Worm (Caenorhabditis elegans) whole organism, young adult: ENCODE measurements around the gene clec-163.
A peak's percentile ranks its signal among the peaks of the same experiment; 100 is the strongest.

Source experiments
- B0261.1 ChIP-seq: sonication (generic microtip); optimal IDR thresholded peaks from 2 replicates; lab custom pipeline; 2016; ENCODE audit warnings: mild to moderate bottlenecking, missing genetic modification characterization, moderate library complexity, missing compliant biosample characterization
- C06A6.2 ChIP-seq: fragments of 200-800 bp; sonication (Bioruptor generic); conservative IDR thresholded peaks from 2 replicates; pipeline ENCODE4 v1.3.6; 2022; ENCODE audit warnings: missing genetic modification characterization, missing compliant biosample characterization
- F22D6.2 ChIP-seq: sonication (generic microtip); optimal IDR thresholded peaks from 2 replicates; lab custom pipeline; 2016; ENCODE audit warnings: mild to moderate bottlenecking, missing genetic modification characterization, missing compliant biosample characterization
- F39B2.1 ChIP-seq: fragments of 200-800 bp; sonication (Bioruptor generic); IDR thresholded peaks from 2 replicates; pipeline ENCODE4 v1.3.6; 2022; ENCODE audit warnings: missing genetic modification reagents, missing genetic modification characterization, missing compliant biosample characterization
- F52B5.7 ChIP-seq: sonication (generic microtip); optimal IDR thresholded peaks from 2 replicates; lab custom pipeline; 2016; ENCODE audit warnings: mild to moderate bottlenecking, missing genetic modification characterization, missing compliant biosample characterization
- Y53F4B.3 ChIP-seq: fragments of 200-800 bp; sonication (Bioruptor generic); IDR thresholded peaks from 2 replicates; pipeline ENCODE4 v1.3.6; 2022; ENCODE audit warnings: missing genetic modification reagents, missing genetic modification characterization, missing compliant biosample characterization
- ZK185.1 ChIP-seq: sonication (generic microtip); optimal IDR thresholded peaks from 2 replicates; lab custom pipeline; 2016; ENCODE audit warnings: mild to moderate bottlenecking, missing genetic modification characterization, missing compliant biosample characterization; ENCODE audit not compliant: poor library complexity, severe bottlenecking
- aptf-2 ChIP-seq: fragments of 200-800 bp; sonication (Bioruptor generic); conservative IDR thresholded peaks from 2 replicates; pipeline ENCODE4 v1.3.6; 2022; ENCODE audit warnings: missing genetic modification reagents, missing genetic modification characterization, missing compliant biosample characterization
- atf-7 ChIP-seq: sonication (generic microtip); optimal IDR thresholded peaks from 2 replicates; lab custom pipeline; 2017; ENCODE audit warnings: mild to moderate bottlenecking, missing genetic modification characterization, missing compliant biosample characterization
- attf-5 ChIP-seq: fragments of 200-800 bp; sonication (Bioruptor generic); optimal IDR thresholded peaks from 2 replicates; lab custom pipeline; 2018; ENCODE audit warnings: mild to moderate bottlenecking, missing genetic modification characterization, missing compliant biosample characterization
- cebp-1 ChIP-seq, 2 experiments: fragments of 200-800 bp in 1 of 2; sonication (Bioruptor generic) in 1 of 2; sonication (generic microtip) in 1 of 2; IDR thresholded peaks in 1 of 2; optimal IDR thresholded peaks in 1 of 2; 2 replicates each; pipeline versions ENCODE4 v1.3.6 to Lab custom; 2017 to 2022; ENCODE audit warnings: missing compliant biosample characterization in 2 of 2, missing genetic modification characterization in 2 of 2, mild to moderate bottlenecking in 1 of 2, missing genetic modification reagents in 1 of 2, moderate library complexity in 1 of 2
- ceh-100 ChIP-seq: fragments of 200-800 bp; sonication (Bioruptor generic); IDR thresholded peaks from 2 replicates; pipeline ENCODE4 v1.3.6; 2022; ENCODE audit warnings: missing genetic modification reagents, missing genetic modification characterization, missing compliant biosample characterization
- efl-1 ChIP-seq: fragments of 150-350 bp; optimal IDR thresholded peaks from 2 replicates; lab custom pipeline; 2014; ENCODE audit warnings: missing biosample characterization, missing genetic modification reagents, missing genetic modification characterization
- egl-44 ChIP-seq: fragments of 200-800 bp; sonication (Bioruptor generic); IDR thresholded peaks from 2 replicates; pipeline ENCODE4 v1.3.6; 2022; ENCODE audit warnings: missing genetic modification reagents, missing genetic modification characterization, missing compliant biosample characterization
- egrh-3 ChIP-seq: fragments of 200-800 bp; sonication (Bioruptor generic); IDR thresholded peaks from 2 replicates; pipeline ENCODE4 v1.3.6; 2022; ENCODE audit warnings: missing genetic modification reagents, missing genetic modification characterization, missing compliant biosample characterization
- him-1 ChIP-seq: sonication (generic microtip); optimal IDR thresholded peaks from 2 replicates; lab custom pipeline; 2016; ENCODE audit warnings: missing genotype, missing genetic modification reagents, missing genetic modification characterization, missing compliant biosample characterization
- hlh-26 ChIP-seq: fragments of 200-800 bp; sonication (Bioruptor generic); conservative IDR thresholded peaks from 2 replicates; pipeline ENCODE4 v1.3.6; 2022; ENCODE audit warnings: missing genetic modification reagents, missing genetic modification characterization, missing compliant biosample characterization
- hmg-1.2 ChIP-seq: fragments of 200-800 bp; sonication (Bioruptor generic); IDR thresholded peaks from 2 replicates; pipeline ENCODE4 v1.3.6; 2022; ENCODE audit warnings: missing genetic modification reagents, missing genetic modification characterization, missing compliant biosample characterization
- hsf-1 ChIP-seq: fragments of 200-800 bp; sonication (Bioruptor generic); IDR thresholded peaks from 2 replicates; pipeline ENCODE4 v1.3.6; 2022; ENCODE audit warnings: missing genetic modification reagents, missing genetic modification characterization, missing compliant biosample characterization
- lin-35 ChIP-seq, 3 experiments: fragments of 150-350 bp in 2 of 3; sonication (generic microtip) in 1 of 3; optimal IDR thresholded peaks; 2 replicates each; lab custom pipeline; 2014 to 2018; ENCODE audit warnings: missing biosample characterization in 3 of 3, missing genetic modification characterization in 3 of 3, missing genetic modification reagents in 3 of 3
- lin-40 ChIP-seq: sonication (generic microtip); optimal IDR thresholded peaks from 2 replicates; lab custom pipeline; 2016; ENCODE audit warnings: missing genetic modification characterization, mild to moderate bottlenecking, missing compliant biosample characterization, missing genotype, missing genetic modification reagents
- lin-54 ChIP-seq: fragments of 200-800 bp; sonication (Bioruptor generic); optimal IDR thresholded peaks from 2 replicates; lab custom pipeline; 2018; ENCODE audit warnings: mild to moderate bottlenecking, missing genetic modification characterization, missing compliant biosample characterization
- lir-1 ChIP-seq: fragments of 200-800 bp; sonication (Bioruptor generic); conservative IDR thresholded peaks from 2 replicates; pipeline ENCODE4 v1.3.6; 2022; ENCODE audit warnings: missing genetic modification reagents, missing genetic modification characterization, missing compliant biosample characterization
- lsl-1 ChIP-seq: fragments of 200-800 bp; sonication (Bioruptor generic); optimal IDR thresholded peaks from 2 replicates; lab custom pipeline; 2018; ENCODE audit warnings: mild to moderate bottlenecking, missing genetic modification characterization, moderate library complexity, missing compliant biosample characterization
- madf-10 ChIP-seq: sonication (generic microtip); optimal IDR thresholded peaks from 2 replicates; lab custom pipeline; 2016; ENCODE audit warnings: mild to moderate bottlenecking, missing genetic modification characterization, missing compliant biosample characterization
- madf-8 ChIP-seq: fragments of 200-800 bp; sonication (Bioruptor generic); conservative IDR thresholded peaks from 2 replicates; pipeline ENCODE4 v1.3.6; 2022; ENCODE audit warnings: missing genetic modification reagents, missing genetic modification characterization, missing compliant biosample characterization
- mcd-1 ChIP-seq: fragments of 200-800 bp; sonication (Bioruptor generic); IDR thresholded peaks from 2 replicates; pipeline ENCODE4 v1.3.6; 2022; ENCODE audit warnings: missing genetic modification reagents, missing genetic modification characterization, missing compliant biosample characterization
- mes-4 ChIP-seq: sonication (generic microtip); optimal IDR thresholded peaks from 2 replicates; lab custom pipeline; 2016; ENCODE audit warnings: missing genotype, missing genetic modification characterization, missing compliant biosample characterization
- nfyb-1 ChIP-seq: fragments of 200-800 bp; sonication (Bioruptor generic); IDR thresholded peaks from 2 replicates; pipeline ENCODE4 v1.3.6; 2022; ENCODE audit warnings: missing genetic modification reagents, missing genetic modification characterization, missing compliant biosample characterization
- nhr-80 ChIP-seq: sonication (generic microtip); optimal IDR thresholded peaks from 2 replicates; lab custom pipeline; 2016; ENCODE audit warnings: missing genetic modification characterization, missing compliant biosample characterization
- rcor-1 ChIP-seq: fragments of 200-800 bp; sonication (Bioruptor generic); IDR thresholded peaks from 2 replicates; pipeline ENCODE4 v1.3.6; 2022; ENCODE audit warnings: missing genetic modification reagents, missing genetic modification characterization, missing compliant biosample characterization
- repo-1 ChIP-seq: sonication (generic microtip); optimal IDR thresholded peaks from 2 replicates; lab custom pipeline; 2017; ENCODE audit warnings: mild to moderate bottlenecking, missing genetic modification characterization, missing compliant biosample characterization
- sea-2 ChIP-seq: fragments of 200-800 bp; sonication (Bioruptor generic); IDR thresholded peaks from 2 replicates; pipeline ENCODE4 v1.3.6; 2022; ENCODE audit warnings: missing genetic modification characterization, missing compliant biosample characterization
- snpc-1.1 ChIP-seq: sonication (generic microtip); optimal IDR thresholded peaks from 2 replicates; lab custom pipeline; 2017; ENCODE audit warnings: missing genetic modification characterization, mild to moderate bottlenecking, missing compliant biosample characterization, antibody characterized with exemption, moderate library complexity, missing genotype, missing genetic modification reagents; ENCODE audit not compliant: insufficient read depth
- snpc-1.3 ChIP-seq: sonication (generic microtip); optimal IDR thresholded peaks from 2 replicates; lab custom pipeline; 2017; ENCODE audit warnings: missing genetic modification characterization, mild to moderate bottlenecking, missing compliant biosample characterization, antibody characterized with exemption, moderate library complexity, missing genotype, missing genetic modification reagents; ENCODE audit not compliant: insufficient read depth
- snpc-3.4 ChIP-seq: sonication (generic microtip); optimal IDR thresholded peaks from 2 replicates; lab custom pipeline; 2017; ENCODE audit warnings: missing genetic modification characterization, mild to moderate bottlenecking, missing compliant biosample characterization, antibody characterized with exemption, moderate library complexity, missing genotype, missing genetic modification reagents
- somi-1 ChIP-seq: fragments of 200-800 bp; sonication (Bioruptor generic); optimal IDR thresholded peaks from 2 replicates; lab custom pipeline; 2018; ENCODE audit warnings: mild to moderate bottlenecking, missing genetic modification characterization, missing compliant biosample characterization
- tbp1 ChIP-seq: fragments of 200-800 bp; sonication (Bioruptor generic); optimal IDR thresholded peaks from 2 replicates; lab custom pipeline; 2018; ENCODE audit warnings: mild to moderate bottlenecking, missing genetic modification characterization, missing compliant biosample characterization
- tbx-9 ChIP-seq: sonication (generic microtip); optimal IDR thresholded peaks from 2 replicates; lab custom pipeline; 2016; ENCODE audit warnings: borderline replicate concordance, missing genetic modification characterization, inconsistent platforms, missing compliant biosample characterization
- tlf-1 ChIP-seq: fragments of 200-800 bp; sonication (Bioruptor generic); optimal IDR thresholded peaks from 2 replicates; lab custom pipeline; 2018; ENCODE audit warnings: mild to moderate bottlenecking, missing genetic modification characterization, missing compliant biosample characterization
- xnd-1 ChIP-seq: sonication (generic microtip); optimal IDR thresholded peaks from 2 replicates; lab custom pipeline; 2016; ENCODE audit warnings: missing genotype, missing genetic modification reagents, missing genetic modification characterization, missing compliant biosample characterization
- ztf-18 ChIP-seq: sonication (generic microtip); optimal IDR thresholded peaks from 2 replicates; lab custom pipeline; 2016; ENCODE audit warnings: missing genotype, mild to moderate bottlenecking, missing genetic modification characterization, missing compliant biosample characterization
- ztf-25 ChIP-seq: fragments of 200-800 bp; sonication (Bioruptor generic); IDR thresholded peaks from 2 replicates; pipeline ENCODE4 v1.3.6; 2022; ENCODE audit warnings: missing genetic modification reagents, missing genetic modification characterization, missing compliant biosample characterization
- ztf-26 ChIP-seq: sonication (generic microtip); optimal IDR thresholded peaks from 2 replicates; lab custom pipeline; 2017; ENCODE audit warnings: missing genetic modification characterization, missing compliant biosample characterization

clec-163 gene

DNA sequence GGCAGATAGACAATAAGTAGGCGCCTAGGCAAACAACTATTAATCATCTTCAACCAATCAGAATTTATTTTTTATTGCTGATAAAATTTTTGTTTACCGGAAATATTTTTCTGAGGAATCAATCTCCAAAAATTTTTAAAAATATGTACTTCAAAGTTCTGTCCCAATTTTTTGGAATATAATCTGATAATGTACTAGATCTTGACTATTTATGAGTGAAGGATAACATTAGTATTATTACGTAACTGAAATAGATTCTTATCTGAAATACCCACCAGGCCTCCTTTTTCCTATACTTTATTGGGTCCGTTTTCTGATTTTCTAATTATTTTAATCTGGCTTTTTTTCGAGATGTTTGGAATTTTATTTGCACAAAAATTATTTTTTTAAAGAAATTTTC lies 37.3 kb downstream of the clec-163 start:
- TF ChIP-seq tbx-9 (tag; lab: Kevin White, UChicago), result no peak

DNA sequence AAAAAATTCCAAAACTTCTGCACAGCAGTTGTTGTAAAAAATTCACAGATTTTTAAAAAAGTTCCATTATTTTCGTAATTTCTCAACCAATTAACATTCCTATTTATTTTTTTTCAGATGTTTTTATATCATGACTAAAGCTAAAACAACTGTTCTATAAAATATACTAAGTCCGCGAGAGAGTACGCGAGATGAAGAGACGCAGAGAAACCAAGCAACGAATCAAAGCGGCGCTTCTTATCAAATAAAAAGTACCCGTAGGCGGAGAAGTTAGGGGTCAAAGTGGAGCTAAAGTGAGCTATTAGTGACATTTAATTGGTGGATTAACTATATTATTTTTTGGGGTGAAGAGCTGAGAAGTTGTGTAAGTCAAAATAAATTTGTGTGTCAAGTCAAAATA lies 38.5 kb downstream of the clec-163 start, which contains the start of gene sbsp-1:
Gene sbsp-1, plus strand, starts transcription at position 301 of the 400 bp plus-strand sequence.
- TF ChIP-seq F52B5.7 (tag; lab: Kevin White, UChicago) (no peak), hmg-1.2 (GFP tag; lab: Robert Waterston, UW) (peak; percentile 87)

DNA sequence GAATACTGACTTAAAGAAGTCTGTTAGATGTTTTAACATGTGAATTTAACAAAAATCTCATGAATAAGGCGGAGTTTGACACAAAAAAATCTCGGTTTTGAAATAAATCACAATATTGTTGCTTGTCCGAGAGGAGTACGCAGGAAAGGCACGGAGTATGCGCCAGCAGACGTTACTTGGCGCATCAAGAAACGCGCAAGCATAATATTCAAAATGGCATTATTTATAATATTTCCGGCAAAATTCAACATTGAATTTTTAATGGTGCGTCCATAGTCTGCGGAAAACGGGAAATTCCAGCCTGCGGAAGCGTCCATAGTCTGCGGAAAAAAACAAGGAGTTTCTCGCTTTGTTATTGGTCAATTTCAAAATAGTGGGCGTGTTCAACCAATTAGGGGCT lies 50.7 kb downstream of the clec-163 start, which contains the start of gene pde-12:
Gene pde-12, minus strand, starts transcription at position 148 of the 400 bp plus-strand sequence.
- TF ChIP-seq mes-4 (tag; lab: Kevin White, UChicago), result no peak
- TF ChIP-seq sea-2 (GFP tag; lab: Robert Waterston, UW), result no peak
- TF ChIP-seq nfyb-1 (GFP tag; lab: Robert Waterston, UW), result peak; percentile 95
- peak; percentile 42 for TF ChIP-seq madf-8
- TF ChIP-seq efl-1, result peak; percentile 19
- TF ChIP-seq lin-54 (GFP tag; lab: Kevin White, UChicago), result peak; percentile 85
- TF ChIP-seq ztf-25, result no peak
- peak; percentile 82 for TF ChIP-seq ceh-100 (GFP tag; lab: Robert Waterston, UW)
- no peak for TF ChIP-seq egl-44 (GFP tag; lab: Robert Waterston, UW)
- TF ChIP-seq aptf-2, result no peak
- TF ChIP-seq ztf-18 (tag; lab: Kevin White, UChicago), result peak; percentile 94
- TF ChIP-seq xnd-1 (tag; lab: Kevin White, UChicago), result peak; percentile 31
- TF ChIP-seq F22D6.2 (tag; lab: Kevin White, UChicago), result peak; percentile 36
- TF ChIP-seq F39B2.1 (GFP tag; lab: Robert Waterston, UW), result 0 out of 2 replicates have a peak, but pooled peaks have one; percentile 27
- TF ChIP-seq madf-10 (tag; lab: Kevin White, UChicago), result peak; percentile 31
- no peak for TF ChIP-seq cebp-1 (GFP tag; IDR thresholded peaks at IDR 0.05; lab: Robert Waterston, UW)
- TF ChIP-seq cebp-1 (tag; optimal IDR thresholded peaks at IDR 0.05; lab: Kevin White, UChicago), result peak; percentile 77
- peak; percentile 89 for TF ChIP-seq lin-40 (tag; lab: Kevin White, UChicago)
- TF ChIP-seq snpc-1.3 (tag; lab: Kevin White, UChicago), result peak; percentile 25
- peak; percentile 61 for TF ChIP-seq snpc-3.4
- peak; percentile 63 for TF ChIP-seq repo-1
- TF ChIP-seq lsl-1, result peak; percentile 52
- TF ChIP-seq rcor-1 (GFP tag; lab: Robert Waterston, UW), result no peak
- TF ChIP-seq tbp1 (GFP tag; lab: Kevin White, UChicago), result peak; percentile 52
- TF ChIP-seq hlh-26 (GFP tag; lab: Robert Waterston, UW), result no peak
- TF ChIP-seq nhr-80 (tag; lab: Kevin White, UChicago), result peak; percentile 2
- TF ChIP-seq snpc-1.1, result no peak
- peak; percentile 63 for TF ChIP-seq tlf-1 (GFP tag; lab: Kevin White, UChicago)
- peak; percentile 35 for TF ChIP-seq ztf-26
- peak; percentile 68 for TF ChIP-seq attf-5 (GFP tag; lab: Kevin White, UChicago)
- no peak for TF ChIP-seq egrh-3 (GFP tag; lab: Robert Waterston, UW)
- peak; percentile 63; the same call in 1 of the 2 replicates for TF ChIP-seq hsf-1 (GFP tag; lab: Robert Waterston, UW)
- peak; percentile 8 for TF ChIP-seq somi-1 (GFP tag; lab: Kevin White, UChicago)
- peak in 1 of 3 experiments; percentile 88 for TF ChIP-seq lin-35 (GFP tag; optimal IDR thresholded peaks at IDR 0.05; lab: Kevin White, UChicago)
- TF ChIP-seq ZK185.1, result peak; percentile 79
- peak; percentile 52; the same call in 1 of the 2 replicates for TF ChIP-seq lir-1 (GFP tag; lab: Robert Waterston, UW)
- TF ChIP-seq B0261.1 (tag; lab: Kevin White, UChicago), result no peak
- no peak for TF ChIP-seq him-1 (tag; lab: Kevin White, UChicago)
- no peak for TF ChIP-seq atf-7
- TF ChIP-seq Y53F4B.3, result no peak
- TF ChIP-seq C06A6.2 (GFP tag; lab: Robert Waterston, UW), result peak; percentile 49; the same call in 1 of the 2 replicates
- peak; percentile 90 for TF ChIP-seq mcd-1 (GFP tag; lab: Robert Waterston, UW)
